Worm (Caenorhabditis elegans): ENCODE results near the gene ZK185.5.

ce11 chrIV:4567343-4567742 lies 21.6 kb upstream of the ZK185.5 start, which contains the start of gene F28E10.4:
- TF ChIP-seq snpc-4 (tag; optimal IDR thresholded peaks at IDR 0.05): no peak
- no peak for TF ChIP-seq dmd-4 (tag; optimal IDR thresholded peaks at IDR 0.05)
- TF ChIP-seq peb-1 (tag; optimal IDR thresholded peaks at IDR 0.05): no peak
- no peak for TF ChIP-seq unc-39 (tag; optimal IDR thresholded peaks at IDR 0.05)
- no peak for TF ChIP-seq unc-62 (GFP tag; optimal IDR thresholded peaks at IDR 0.05)
- no peak for TF ChIP-seq C34F6.9 (tag; optimal IDR thresholded peaks at IDR 0.05)
- no peak for TF ChIP-seq nhr-237 (tag; optimal IDR thresholded peaks at IDR 0.05)
- TF ChIP-seq nhr-12 (tag; optimal IDR thresholded peaks at IDR 0.05): no peak
- no peak for TF ChIP-seq nhr-21 (tag; optimal IDR thresholded peaks at IDR 0.05)
- TF ChIP-seq ceh-82 (tag; optimal IDR thresholded peaks at IDR 0.05): no peak
- no peak for TF ChIP-seq lin-11 (tag; optimal IDR thresholded peaks at IDR 0.05)
